Fruit fly (Drosophila melanogaster): ENCODE data around the gene mura.
A peak's percentile ranks its signal among the peaks of the same experiment; 100 is the strongest.

mura gene

DNA sequence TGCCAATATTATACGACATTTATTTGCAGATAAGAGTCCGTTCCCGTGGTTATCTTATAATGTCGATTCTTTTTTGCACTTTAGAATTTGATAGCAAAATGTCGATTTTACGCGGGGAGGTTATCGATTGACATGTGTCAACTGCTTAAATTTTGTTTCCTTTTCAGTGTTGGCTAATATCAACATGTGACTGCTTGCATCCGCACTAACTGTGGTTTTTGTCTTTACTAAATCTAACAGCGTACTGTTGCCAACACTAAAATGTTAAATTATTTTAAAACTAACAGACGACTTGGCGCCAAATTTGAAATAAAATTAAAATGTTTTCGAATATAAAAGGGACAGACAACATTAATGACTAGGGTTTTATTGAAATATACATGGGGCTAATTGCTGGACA, 54.9 kb downstream of the mura start (continued):
- TF ChIP-seq zfh2 (GFP tag; optimal IDR thresholded peaks at IDR 0.05) (peak; percentile 91), CG9797 (GFP tag; optimal IDR thresholded peaks at IDR 0.05) (peak; percentile 1), CG17328 (GFP tag; IDR thresholded peaks at IDR 0.05) (no peak), ase (GFP tag; IDR thresholded peaks at IDR 0.05) (no peak), CG6683 (GFP tag; optimal IDR thresholded peaks at IDR 0.05) (no peak), Atf6 (GFP tag; IDR thresholded peaks at IDR 0.05) (0 out of 2 replicates have a peak, but pooled peaks have one; percentile 30), CG5245 (GFP tag; optimal IDR thresholded peaks at IDR 0.05) (peak; percentile 23), CG12236 (GFP tag; optimal IDR thresholded peaks at IDR 0.05) (peak; percentile 12), fd3F (GFP tag; optimal IDR thresholded peaks at IDR 0.05) (peak; percentile 58), Adf1 (GFP tag; IDR thresholded peaks at IDR 0.05) (no peak; the same call in 1 of the 2 replicates), CG31388 (GFP tag; optimal IDR thresholded peaks at IDR 0.05) (no peak), gt (GFP tag; IDR thresholded peaks at IDR 0.05) (no peak), Side (GFP tag; optimal IDR thresholded peaks at IDR 0.05) (peak; percentile 89), z (GFP tag; IDR thresholded peaks at IDR 0.05) (no peak), Lhr (GFP tag; optimal IDR thresholded peaks at IDR 0.05) (peak; percentile 91), nerfin-2 (GFP tag; IDR thresholded peaks at IDR 0.05; ENCODE audit: partially characterized antibody) (peak; percentile 67; the same call in 1 of the 2 replicates), sc (optimal IDR thresholded peaks at IDR 0.05) (no peak), sc (GFP tag; optimal IDR thresholded peaks at IDR 0.05) (no peak), Sry-β (GFP tag; optimal IDR thresholded peaks at IDR 0.05) (no peak), CG1603 (tag; optimal IDR thresholded peaks at IDR 0.05) (peak; percentile 90), scrt (GFP tag; optimal IDR thresholded peaks at IDR 0.05) (no peak), ken (GFP tag; IDR thresholded peaks at IDR 0.05) (peak; percentile 85), CG14710 (tag; optimal IDR thresholded peaks at IDR 0.05) (peak; percentile 86), CG7928 (GFP tag; optimal IDR thresholded peaks at IDR 0.05) (peak; percentile 38), Pdp1 (GFP tag; optimal IDR thresholded peaks at IDR 0.05) (peak; percentile 79 to 84), CG12744 (GFP tag; optimal IDR thresholded peaks at IDR 0.05) (peak; percentile 76), CG8478 (optimal IDR thresholded peaks at IDR 0.05) (no peak), croc (GFP tag; conservative IDR thresholded peaks at IDR 0.05) (peak; percentile 30; the same call in 1 of the 3 replicates), B-H1 (GFP tag; IDR thresholded peaks at IDR 0.05) (no peak), Atf-2 (GFP tag; optimal IDR thresholded peaks at IDR 0.05) (peak; percentile 39), cg (GFP tag; optimal IDR thresholded peaks at IDR 0.05) (no peak), Dip2 (GFP tag; IDR thresholded peaks at IDR 0.05) (no peak), Dll (GFP tag; IDR thresholded peaks at IDR 0.05; ENCODE audit: partially characterized antibody) (peak; percentile 40; the same call in 3 of the 4 replicates), NK7.1 (GFP tag; optimal IDR thresholded peaks at IDR 0.05) (peak; percentile 62), chif (GFP tag; optimal IDR thresholded peaks at IDR 0.05) (peak; percentile 30 to 62), Oaz (GFP tag; IDR thresholded peaks at IDR 0.05) (no peak), jigr1 (GFP tag; IDR thresholded peaks at IDR 0.05) (no peak), CG10274 (GFP tag; optimal IDR thresholded peaks at IDR 0.05) (no peak), CG18619 (GFP tag; optimal IDR thresholded peaks at IDR 0.05) (peak; percentile 70), dpn (GFP tag; optimal IDR thresholded peaks at IDR 0.05) (peak; percentile 81 to 89), sr (GFP tag; IDR thresholded peaks at IDR 0.05) (no peak), tap (tag; optimal IDR thresholded peaks at IDR 0.05) (no peak), pita (GFP tag; optimal IDR thresholded peaks at IDR 0.05) (peak; percentile 84), CG14965 (GFP tag; optimal IDR thresholded peaks at IDR 0.05; ENCODE audit: borderline replicate concordance) (no peak), Myb (GFP tag; optimal IDR thresholded peaks at IDR 0.05) (peak; percentile 86), CG10462 (GFP tag; optimal IDR thresholded peaks at IDR 0.05) (no peak), crol (GFP tag; IDR thresholded peaks at IDR 0.05) (no peak), CG11695 (GFP tag; IDR thresholded peaks at IDR 0.05) (no peak), CG7839 (tag; optimal IDR thresholded peaks at IDR 0.05) (peak; percentile 62), jumu (GFP tag; optimal IDR thresholded peaks at IDR 0.05) (peak; percentile 81), CG7357 (GFP tag; IDR thresholded peaks at IDR 0.05) (no peak), her (GFP tag; optimal IDR thresholded peaks at IDR 0.05) (peak; percentile 83)
